Worm (Caenorhabditis elegans) whole organism, L2 larva: ENCODE data around the gene frpr-15.

Source experiments
- ZK546.5 ChIP-seq: sonication (generic microtip); optimal IDR thresholded peaks from 2 replicates; lab custom pipeline; 2017; ENCODE audit warnings: missing biosample characterization, missing genetic modification characterization
- ama-1 ChIP-seq: fragments of 150-350 bp; optimal IDR thresholded peaks from 2 replicates; lab custom pipeline; 2018; ENCODE audit warnings: inconsistent platforms
- blmp-1 ChIP-seq: sonication (generic microtip); optimal IDR thresholded peaks from 2 replicates; lab custom pipeline; 2017; ENCODE audit warnings: missing genetic modification characterization, mild to moderate bottlenecking, missing compliant biosample characterization, antibody characterized with exemption, moderate library complexity; ENCODE audit not compliant: insufficient read depth
- elt-1 ChIP-seq: fragments of 150-350 bp; optimal IDR thresholded peaks from 2 replicates; lab custom pipeline; 2014; ENCODE audit warnings: missing biosample characterization, missing genetic modification characterization
- mab-5 ChIP-seq: fragments of 150-350 bp; optimal IDR thresholded peaks from 2 replicates; lab custom pipeline; 2014; ENCODE audit warnings: missing biosample characterization, missing genetic modification characterization
- skn-1 ChIP-seq: sonication (generic microtip); optimal IDR thresholded peaks from 2 replicates; lab custom pipeline; 2017; ENCODE audit warnings: missing biosample characterization, missing genetic modification characterization
- sma-3 ChIP-seq: sonication (generic microtip); optimal IDR thresholded peaks from 2 replicates; lab custom pipeline; 2016; ENCODE audit warnings: missing genetic modification reagents, missing genetic modification characterization, missing compliant biosample characterization
- snpc-4 ChIP-seq: fragments of 150-350 bp; optimal IDR thresholded peaks from 2 replicates; lab custom pipeline; 2014; ENCODE audit warnings: missing biosample characterization, missing genetic modification characterization
- unc-62 ChIP-seq: fragments of 150-350 bp; optimal IDR thresholded peaks from 2 replicates; lab custom pipeline; 2014; ENCODE audit warnings: missing biosample characterization, missing genetic modification reagents, missing genetic modification characterization
- zag-1 ChIP-seq: fragments of 150-350 bp; optimal IDR thresholded peaks from 2 replicates; lab custom pipeline; 2014; ENCODE audit warnings: missing biosample characterization, missing genetic modification characterization
- ztf-11 ChIP-seq: sonication (generic microtip); optimal IDR thresholded peaks from 2 replicates; lab custom pipeline; 2017; ENCODE audit warnings: missing biosample characterization, missing genetic modification characterization
- ztf-4 ChIP-seq: fragments of 150-350 bp; optimal IDR thresholded peaks from 2 replicates; lab custom pipeline; 2014; ENCODE audit warnings: missing biosample characterization, missing genetic modification characterization

DNA sequence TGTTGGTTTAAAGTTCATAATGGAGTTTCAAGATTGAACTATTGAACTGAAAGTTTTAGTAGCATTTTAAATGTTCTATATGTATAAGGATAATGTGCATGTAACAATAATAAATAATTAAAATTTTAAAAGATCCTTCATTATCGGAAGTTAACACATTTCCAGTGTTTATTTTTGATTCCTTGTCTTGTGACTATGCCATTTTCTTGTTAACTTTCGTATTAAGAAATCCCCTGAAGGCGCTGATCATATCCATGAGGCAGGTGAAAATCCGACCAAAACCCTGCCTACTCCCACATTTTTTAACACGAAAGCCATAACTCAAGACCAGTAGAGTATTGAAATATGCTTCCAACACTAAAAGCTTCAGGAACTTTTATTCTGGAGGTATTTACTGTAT is 39.8 kb downstream of the frpr-15 start, which contains the start of gene R11D1.7:
- TF ChIP-seq blmp-1 = no peak
- no peak for TF ChIP-seq mab-5 (tag; lab: Kevin White, UChicago)
- TF ChIP-seq elt-1 = no peak
- TF ChIP-seq ama-1 (lab: Kevin White, UChicago) = no peak
- no peak for TF ChIP-seq ZK546.5 (tag; lab: Kevin White, UChicago)
- no peak for TF ChIP-seq zag-1 (tag; lab: Kevin White, UChicago)
- TF ChIP-seq unc-62 (GFP tag; lab: Kevin White, UChicago) = no peak
- TF ChIP-seq ztf-4 (tag; lab: Kevin White, UChicago) = no peak
- TF ChIP-seq skn-1 (tag; lab: Kevin White, UChicago) = no peak
- no peak for TF ChIP-seq ztf-11 (tag; lab: Kevin White, UChicago)
- no peak for TF ChIP-seq sma-3 (GFP tag; lab: Kevin White, UChicago)
- TF ChIP-seq snpc-4 (tag; lab: Kevin White, UChicago) = no peak
